Worm (Caenorhabditis elegans) whole organism, L1 larva: ENCODE results near the gene phf-31.

ENCODE experiments used
- Y116A8C.19 ChIP-seq: sonication (generic microtip); optimal IDR thresholded peaks from 2 replicates; lab custom pipeline; 2016; ENCODE audit warnings: missing compliant biosample characterization, missing genetic modification characterization, borderline replicate concordance
- aha-1 ChIP-seq: fragments of 150-350 bp; optimal IDR thresholded peaks from 2 replicates; lab custom pipeline; 2014; ENCODE audit warnings: missing biosample characterization, missing genetic modification characterization
- aly-2 ChIP-seq: fragments of 150-350 bp; optimal IDR thresholded peaks from 2 replicates; lab custom pipeline; 2014; ENCODE audit warnings: missing biosample characterization, missing genetic modification characterization
- ama-1 ChIP-seq: fragments of 150-350 bp; optimal IDR thresholded peaks from 2 replicates; lab custom pipeline; 2014
- ceh-88 ChIP-seq: fragments of 200-800 bp; sonication (Bioruptor generic); IDR thresholded peaks from 2 replicates; pipeline ENCODE4 v1.3.6; 2022; ENCODE audit warnings: missing genetic modification characterization, missing compliant biosample characterization
- ces-1 ChIP-seq: fragments of 150-350 bp; optimal IDR thresholded peaks from 2 replicates; lab custom pipeline; 2014; ENCODE audit warnings: missing biosample characterization, missing genetic modification reagents, missing genetic modification characterization
- dsc-1 ChIP-seq: sonication (generic microtip); optimal IDR thresholded peaks from 2 replicates; lab custom pipeline; 2016; ENCODE audit warnings: mild to moderate bottlenecking, missing genetic modification characterization, missing compliant biosample characterization
- efl-1 ChIP-seq, 4 experiments: fragments of 150-350 bp; optimal IDR thresholded peaks in 3 of 4; peaks in 1 of 4; 1 replicate in 1 of 4; 2 replicates in 3 of 4; lab custom pipeline; 2014; ENCODE audit warnings: missing biosample characterization in 2 of 4, missing genetic modification characterization in 2 of 4, missing genetic modification reagents in 2 of 4
- efl-3 ChIP-seq: fragments of 200-800 bp; sonication (Bioruptor generic); optimal IDR thresholded peaks from 2 replicates; lab custom pipeline; 2018; ENCODE audit warnings: mild to moderate bottlenecking, missing genetic modification characterization, missing compliant biosample characterization
- egl-13 ChIP-seq: sonication (generic microtip); optimal IDR thresholded peaks from 2 replicates; lab custom pipeline; 2016; ENCODE audit warnings: missing genotype, missing genetic modification reagents, missing genetic modification characterization, missing compliant biosample characterization
- egl-27 ChIP-seq, 2 experiments: fragments of 150-350 bp in 1 of 2; sonication (generic microtip); optimal IDR thresholded peaks; 3 replicates each; lab custom pipeline; 2017 to 2018; ENCODE audit warnings: missing biosample characterization in 2 of 2, missing genetic modification characterization in 2 of 2, missing genetic modification reagents in 2 of 2
- elt-2 ChIP-seq: sonication (generic microtip); optimal IDR thresholded peaks from 2 replicates; lab custom pipeline; 2016; ENCODE audit warnings: missing genetic modification characterization, mild to moderate bottlenecking, inconsistent platforms, missing compliant biosample characterization, missing genetic modification reagents
- elt-3 ChIP-seq, 6 experiments: fragments of 150-350 bp in 1 of 6; sonication (generic microtip); optimal IDR thresholded peaks; 2 replicates each; lab custom pipeline; 2017 to 2018; ENCODE audit warnings: missing biosample characterization in 6 of 6, missing genetic modification characterization in 6 of 6, inconsistent platforms in 1 of 6
- ets-5 ChIP-seq: fragments of 200-800 bp; sonication (Bioruptor generic); IDR thresholded peaks from 2 replicates; pipeline ENCODE4 v1.3.6; 2022; ENCODE audit warnings: missing genetic modification characterization, missing compliant biosample characterization
- fkh-10 ChIP-seq: sonication (generic microtip); optimal IDR thresholded peaks from 2 replicates; lab custom pipeline; 2017; ENCODE audit warnings: missing biosample characterization, missing genetic modification reagents, missing genetic modification characterization
- fkh-4 ChIP-seq: sonication (generic microtip); optimal IDR thresholded peaks from 2 replicates; lab custom pipeline; 2016; ENCODE audit warnings: missing compliant biosample characterization, missing genetic modification characterization, borderline replicate concordance
- grh-1 ChIP-seq: fragments of 200-800 bp; sonication (Bioruptor generic); IDR thresholded peaks from 2 replicates; pipeline ENCODE4 v1.3.6; 2022; ENCODE audit warnings: missing genetic modification reagents, missing genetic modification characterization, missing compliant biosample characterization
- hlh-17 ChIP-seq: fragments of 200-800 bp; sonication (Bioruptor generic); optimal IDR thresholded peaks from 2 replicates; lab custom pipeline; 2018; ENCODE audit warnings: missing genetic modification characterization, mild to moderate bottlenecking, missing compliant biosample characterization, moderate library complexity, borderline replicate concordance
- hlh-4 ChIP-seq: sonication (generic microtip); optimal IDR thresholded peaks from 2 replicates; lab custom pipeline; 2016; ENCODE audit warnings: mild to moderate bottlenecking, missing genetic modification characterization, missing compliant biosample characterization
- hpl-2 ChIP-seq: fragments of 150-350 bp; optimal IDR thresholded peaks from 2 replicates; lab custom pipeline; 2014; ENCODE audit warnings: missing biosample characterization, missing genetic modification reagents, missing genetic modification characterization
- irx-1 ChIP-seq: sonication (generic microtip); optimal IDR thresholded peaks from 2 replicates; lab custom pipeline; 2016; ENCODE audit warnings: missing genetic modification characterization, missing compliant biosample characterization
- isw-1 ChIP-seq: fragments of 200-800 bp; sonication (Bioruptor generic); IDR thresholded peaks from 2 replicates; pipeline ENCODE4 v1.3.6; 2022; ENCODE audit warnings: missing genetic modification characterization, missing compliant biosample characterization
- jun-1 ChIP-seq: fragments of 150-350 bp; optimal IDR thresholded peaks from 2 replicates; lab custom pipeline; 2014; ENCODE audit warnings: missing biosample characterization, missing genetic modification reagents, missing genetic modification characterization
- lin-13 ChIP-seq: fragments of 150-350 bp; optimal IDR thresholded peaks from 2 replicates; lab custom pipeline; 2014; ENCODE audit warnings: missing biosample characterization, missing genetic modification reagents, missing genetic modification characterization
- lin-14 ChIP-seq: fragments of 200-800 bp; sonication (Bioruptor generic); optimal IDR thresholded peaks from 2 replicates; lab custom pipeline; 2018; ENCODE audit warnings: mild to moderate bottlenecking, missing genetic modification characterization, moderate library complexity, missing compliant biosample characterization
- lin-39 ChIP-seq: fragments of 150-350 bp; optimal IDR thresholded peaks from 2 replicates; lab custom pipeline; 2014; ENCODE audit warnings: missing biosample characterization, missing genetic modification reagents, missing genetic modification characterization
- lsy-2 ChIP-seq, 2 experiments: fragments of 150-350 bp; optimal IDR thresholded peaks; 2 replicates each; lab custom pipeline; 2014; ENCODE audit warnings: missing biosample characterization in 2 of 2, missing genetic modification characterization in 2 of 2
- mab-9 ChIP-seq: fragments of 200-800 bp; sonication (Bioruptor generic); IDR thresholded peaks from 2 replicates; pipeline ENCODE4 v1.3.6; 2022; ENCODE audit warnings: missing genetic modification reagents, missing genetic modification characterization, missing compliant biosample characterization
- mdl-1 ChIP-seq, 2 experiments: fragments of 150-350 bp; optimal IDR thresholded peaks; 2 replicates each; lab custom pipeline; 2014 to 2017; ENCODE audit warnings: missing biosample characterization in 2 of 2, missing genetic modification characterization in 2 of 2, inconsistent platforms in 1 of 2
- nhr-11 ChIP-seq: fragments of 150-350 bp; optimal IDR thresholded peaks from 2 replicates; lab custom pipeline; 2014; ENCODE audit warnings: missing biosample characterization, missing genetic modification characterization
- nhr-237 ChIP-seq: fragments of 150-350 bp; optimal IDR thresholded peaks from 2 replicates; lab custom pipeline; 2014; ENCODE audit warnings: missing biosample characterization, missing genetic modification characterization
- nhr-28 ChIP-seq: fragments of 150-350 bp; optimal IDR thresholded peaks from 2 replicates; lab custom pipeline; 2014; ENCODE audit warnings: missing biosample characterization, missing genetic modification characterization
- nhr-71 ChIP-seq: sonication (generic microtip); optimal IDR thresholded peaks from 2 replicates; lab custom pipeline; 2016; ENCODE audit warnings: mild to moderate bottlenecking, missing genetic modification characterization, moderate library complexity, missing compliant biosample characterization
- nhr-84 ChIP-seq: sonication (generic microtip); optimal IDR thresholded peaks from 2 replicates; lab custom pipeline; 2017; ENCODE audit warnings: missing biosample characterization, missing genetic modification characterization
- nhr-85 ChIP-seq: sonication (generic microtip); peaks from one replicate; lab custom pipeline; 2016; ENCODE audit warnings: missing genetic modification characterization, inconsistent platforms, missing compliant biosample characterization
- nhr-90 ChIP-seq: sonication (generic microtip); optimal IDR thresholded peaks from 2 replicates; lab custom pipeline; 2016; ENCODE audit warnings: mild to moderate bottlenecking, missing genetic modification characterization, missing compliant biosample characterization; ENCODE audit not compliant: poor library complexity
- pag-3 ChIP-seq: sonication (generic microtip); optimal IDR thresholded peaks from 2 replicates; lab custom pipeline; 2017; ENCODE audit warnings: missing genetic modification characterization, mild to moderate bottlenecking, missing compliant biosample characterization, antibody characterized with exemption, borderline replicate concordance; ENCODE audit not compliant: insufficient read depth
- pax-3 ChIP-seq: fragments of 200-800 bp; sonication (Bioruptor generic); optimal IDR thresholded peaks from 2 replicates; lab custom pipeline; 2018; ENCODE audit warnings: mild to moderate bottlenecking, missing genetic modification characterization, moderate library complexity, missing compliant biosample characterization
- pqm-1 ChIP-seq: sonication (generic microtip); optimal IDR thresholded peaks from 3 replicates; lab custom pipeline; 2017; ENCODE audit warnings: missing biosample characterization, missing genetic modification characterization
- skn-1 ChIP-seq: fragments of 150-350 bp; optimal IDR thresholded peaks from 2 replicates; lab custom pipeline; 2014; ENCODE audit warnings: missing biosample characterization, missing genetic modification characterization
- snpc-4 ChIP-seq: fragments of 150-350 bp; optimal IDR thresholded peaks from 2 replicates; lab custom pipeline; 2014; ENCODE audit warnings: missing biosample characterization, missing genetic modification characterization
- sup-37 ChIP-seq: fragments of 200-800 bp; sonication (Bioruptor generic); optimal IDR thresholded peaks from 2 replicates; lab custom pipeline; 2018; ENCODE audit warnings: mild to moderate bottlenecking, missing genetic modification characterization, missing compliant biosample characterization
- tbx-2 ChIP-seq: sonication (generic microtip); optimal IDR thresholded peaks from 2 replicates; lab custom pipeline; 2016; ENCODE audit warnings: missing genetic modification characterization, missing compliant biosample characterization
- tlp-1 ChIP-seq: fragments of 150-350 bp; optimal IDR thresholded peaks from 2 replicates; lab custom pipeline; 2014; ENCODE audit warnings: missing biosample characterization, missing genetic modification characterization
- unc-130 ChIP-seq: fragments of 150-350 bp; optimal IDR thresholded peaks from 2 replicates; lab custom pipeline; 2017; ENCODE audit warnings: missing biosample characterization, missing genetic modification characterization, inconsistent platforms
- unc-86 ChIP-seq: sonication (generic microtip); optimal IDR thresholded peaks from 2 replicates; lab custom pipeline; 2016; ENCODE audit warnings: missing genetic modification characterization, missing compliant biosample characterization
- unc-98 ChIP-seq: fragments of 200-800 bp; sonication (Bioruptor generic); IDR thresholded peaks from 2 replicates; pipeline ENCODE4 v1.3.6; 2022; ENCODE audit warnings: missing genetic modification characterization, missing compliant biosample characterization
- vab-15 ChIP-seq: sonication (generic microtip); optimal IDR thresholded peaks from 2 replicates; lab custom pipeline; 2017; ENCODE audit warnings: missing genotype, mild to moderate bottlenecking, missing genetic modification characterization, missing compliant biosample characterization
- xbp-1 ChIP-seq: sonication (generic microtip); optimal IDR thresholded peaks from 2 replicates; lab custom pipeline; 2016; ENCODE audit warnings: missing genetic modification characterization, missing compliant biosample characterization
- ztf-4 ChIP-seq: fragments of 150-350 bp; optimal IDR thresholded peaks from 2 replicates; lab custom pipeline; 2014; ENCODE audit warnings: missing biosample characterization, missing genetic modification characterization

The phf-31 gene

ce11 chrX:10637048-10637928 lies 44.5 kb upstream of the phf-31 start (continued):
- TF ChIP-seq ama-1 (no peak), ets-5 (GFP tag; lab: Robert Waterston, UW) (no peak), jun-1 (tag; lab: Kevin White, UChicago) (peak; percentile 72), ces-1 (GFP tag; lab: Kevin White, UChicago) (no peak), ceh-88 (GFP tag; lab: Robert Waterston, UW) (no peak; the same call in 1 of the 2 replicates), efl-3 (no peak), nhr-71 (tag; lab: Kevin White, UChicago) (peak; percentile 89), lsy-2 (tag; optimal IDR thresholded peaks at IDR 0.05; lab: Kevin White, UChicago) (peak; percentile 54 to 72), elt-2 (tag; lab: Kevin White, UChicago) (peak; percentile 63), nhr-28 (tag; lab: Kevin White, UChicago) (no peak), isw-1 (GFP tag; lab: Robert Waterston, UW) (peak; percentile 54), elt-3 (tag; optimal IDR thresholded peaks at IDR 0.05; lab: Kevin White, UChicago) (no peak), mdl-1 (tag; optimal IDR thresholded peaks at IDR 0.05; lab: Kevin White, UChicago) (peak in 1 of 2 experiments; percentile 84), pax-3 (tag; lab: Kevin White, UChicago) (peak; percentile 24), skn-1 (tag; lab: Kevin White, UChicago) (peak; percentile 41), grh-1 (no peak; the same call in 1 of the 2 replicates), Y116A8C.19 (tag; lab: Kevin White, UChicago) (no peak), hlh-4 (tag; lab: Kevin White, UChicago) (no peak), unc-98 (GFP tag; lab: Robert Waterston, UW) (no peak), tbx-2 (peak; percentile 86), vab-15 (tag; lab: Kevin White, UChicago) (peak; percentile 9), hlh-17 (GFP tag; lab: Kevin White, UChicago) (no peak), lin-39 (tag; lab: Kevin White, UChicago) (no peak), mab-9 (GFP tag; lab: Robert Waterston, UW) (no peak), dsc-1 (peak; percentile 62), snpc-4 (tag; lab: Kevin White, UChicago) (peak; percentile 41), sup-37 (no peak), aha-1 (tag; lab: Kevin White, UChicago) (no peak), pqm-1 (no peak), xbp-1 (tag; lab: Kevin White, UChicago) (peak; percentile 78), nhr-11 (tag; lab: Kevin White, UChicago) (no peak), pag-3 (tag; lab: Kevin White, UChicago) (peak; percentile 45), tlp-1 (no peak), egl-27 (tag; optimal IDR thresholded peaks at IDR 0.05; lab: Kevin White, UChicago) (peak; percentile 53 to 62), lin-14 (GFP tag; lab: Kevin White, UChicago) (peak; percentile 98), lin-13 (GFP tag; lab: Kevin White, UChicago) (peak; percentile 14), ztf-4 (tag; lab: Kevin White, UChicago) (peak; percentile 75), egl-13 (tag; lab: Kevin White, UChicago) (peak; percentile 83), efl-1 (optimal IDR thresholded peaks at IDR 0.05; lab: Kevin White, UChicago) (peak; percentile 36 to 59), efl-1 (GFP tag; optimal IDR thresholded peaks at IDR 0.05 in 1 of 2; lab: Kevin White, UChicago) (peak in 1 of 2 experiments; percentile 81), fkh-4 (tag; lab: Kevin White, UChicago) (peak; percentile 29), fkh-10 (peak; percentile 86), nhr-85 (tag; lab: Kevin White, UChicago) (peak; percentile 76), nhr-90 (peak; percentile 54), aly-2 (no peak), unc-130 (peak; percentile 35), hpl-2 (GFP tag; lab: Kevin White, UChicago) (no peak), nhr-237 (tag; lab: Kevin White, UChicago) (no peak), unc-86 (peak; percentile 72), irx-1 (tag; lab: Kevin White, UChicago) (peak; percentile 78), nhr-84 (tag; lab: Kevin White, UChicago) (no peak)
